Fruit fly (Drosophila melanogaster): ENCODE measurements around the gene CG43389.

The CG43389 gene

dm6 chr3L:3239033-3239752, 8.6 kb upstream of the CG43389 start, which contains the start of gene CG17746:
CG17746 (minus strand) TSS chr3L:3239578.
- TF ChIP-seq rgr (GFP tag; optimal IDR thresholded peaks at IDR 0.05) = peak; percentile 44
- peak; percentile 48 for TF ChIP-seq h (GFP tag; optimal IDR thresholded peaks at IDR 0.05)
- peak; percentile 50 for TF ChIP-seq Hr83 (GFP tag; optimal IDR thresholded peaks at IDR 0.05; ENCODE audit: poor library complexity, severe bottlenecking)
- TF ChIP-seq CrebA (GFP tag; optimal IDR thresholded peaks at IDR 0.05; ENCODE audit: borderline replicate concordance) = no peak
- peak; percentile 10 for TF ChIP-seq Jra (GFP tag; optimal IDR thresholded peaks at IDR 0.05)
- no peak for TF ChIP-seq woc (GFP tag; optimal IDR thresholded peaks at IDR 0.05)
- no peak for TF ChIP-seq Hr78 (GFP tag; optimal IDR thresholded peaks at IDR 0.05)
- TF ChIP-seq HLH106 (tag; optimal IDR thresholded peaks at IDR 0.05) = peak; percentile 2
- peak; percentile 17 for TF ChIP-seq sv (GFP tag; optimal IDR thresholded peaks at IDR 0.05)
- TF ChIP-seq dl (GFP tag; optimal IDR thresholded peaks at IDR 0.05; ENCODE audit: insufficient read depth in 1 of 2, partially characterized antibody in 2 of 2) = no peak
- peak; percentile 31 for TF ChIP-seq brk (GFP tag; optimal IDR thresholded peaks at IDR 0.05)
- TF ChIP-seq sage (GFP tag; optimal IDR thresholded peaks at IDR 0.05) = no peak
- TF ChIP-seq Hnf4 (GFP tag; optimal IDR thresholded peaks at IDR 0.05) = peak; percentile 53
- peak; percentile 3 for TF ChIP-seq fru (GFP tag; optimal IDR thresholded peaks at IDR 0.05)
- TF ChIP-seq Dif (GFP tag; optimal IDR thresholded peaks at IDR 0.05; ENCODE audit: partially characterized antibody) = peak; percentile 6
- TF ChIP-seq jim (GFP tag; optimal IDR thresholded peaks at IDR 0.05) = no peak
- no peak for TF ChIP-seq CG32264 (GFP tag; optimal IDR thresholded peaks at IDR 0.05)
- no peak for TF ChIP-seq lola (GFP tag; optimal IDR thresholded peaks at IDR 0.05)
- TF ChIP-seq foxo (GFP tag; optimal IDR thresholded peaks at IDR 0.05) = peak in 1 of 2 experiments; percentile 35
- TF ChIP-seq Sp1 (GFP tag; optimal IDR thresholded peaks at IDR 0.05) = no peak
- TF ChIP-seq ey (GFP tag; optimal IDR thresholded peaks at IDR 0.05) = peak; percentile 4

dm6 chr3L:3239785-3240596, 7.8 kb upstream of the CG43389 start:
- TF ChIP-seq HLH106 (tag; optimal IDR thresholded peaks at IDR 0.05) (peak; percentile 23), ey (GFP tag; optimal IDR thresholded peaks at IDR 0.05) (peak; percentile 84), Sp1 (GFP tag; optimal IDR thresholded peaks at IDR 0.05) (peak; percentile 74), OdsH (GFP tag; optimal IDR thresholded peaks at IDR 0.05) (peak; percentile 76), Mio (GFP tag; optimal IDR thresholded peaks at IDR 0.05) (no peak), Myc (optimal IDR thresholded peaks at IDR 0.05) (no peak), Dif (GFP tag; optimal IDR thresholded peaks at IDR 0.05; ENCODE audit: partially characterized antibody) (no peak), CrebA (GFP tag; optimal IDR thresholded peaks at IDR 0.05; ENCODE audit: borderline replicate concordance) (peak; percentile 43), usp (GFP tag; optimal IDR thresholded peaks at IDR 0.05) (no peak), rgr (GFP tag; optimal IDR thresholded peaks at IDR 0.05) (peak; percentile 82), dmrt93B (GFP tag; optimal IDR thresholded peaks at IDR 0.05) (no peak), jim (GFP tag; optimal IDR thresholded peaks at IDR 0.05) (peak; percentile 45), Hr83 (GFP tag; optimal IDR thresholded peaks at IDR 0.05; ENCODE audit: poor library complexity, severe bottlenecking) (peak; percentile 68), Abd-B (GFP tag; optimal IDR thresholded peaks at IDR 0.05) (no peak), lola (GFP tag; optimal IDR thresholded peaks at IDR 0.05) (no peak), Rel (GFP tag; optimal IDR thresholded peaks at IDR 0.05) (peak; percentile 20), Rel (tag; optimal IDR thresholded peaks at IDR 0.05) (peak; percentile 76), psq (GFP tag; optimal IDR thresholded peaks at IDR 0.05) (peak; percentile 89), dl (GFP tag; optimal IDR thresholded peaks at IDR 0.05; ENCODE audit: insufficient read depth in 1 of 2, partially characterized antibody in 2 of 2) (no peak), CG32264 (GFP tag; optimal IDR thresholded peaks at IDR 0.05) (peak; percentile 77), h (GFP tag; optimal IDR thresholded peaks at IDR 0.05) (peak; percentile 57), CG9705 (GFP tag; optimal IDR thresholded peaks at IDR 0.05) (no peak), fru (GFP tag; optimal IDR thresholded peaks at IDR 0.05) (peak; percentile 72), br (GFP tag; optimal IDR thresholded peaks at IDR 0.05) (peak; percentile 46), Hr78 (GFP tag; optimal IDR thresholded peaks at IDR 0.05) (no peak), GATAd (GFP tag; optimal IDR thresholded peaks at IDR 0.05) (no peak), tai (GFP tag; optimal IDR thresholded peaks at IDR 0.05) (peak; percentile 60), dsf (GFP tag; optimal IDR thresholded peaks at IDR 0.05; ENCODE audit: borderline replicate concordance) (no peak), sv (GFP tag; optimal IDR thresholded peaks at IDR 0.05) (no peak), sage (GFP tag; optimal IDR thresholded peaks at IDR 0.05) (peak; percentile 25), Vsx2 (GFP tag; optimal IDR thresholded peaks at IDR 0.05; ENCODE audit: partially characterized antibody) (no peak), pan (optimal IDR thresholded peaks at IDR 0.05) (no peak), N (GFP tag; optimal IDR thresholded peaks at IDR 0.05) (no peak), woc (GFP tag; optimal IDR thresholded peaks at IDR 0.05) (peak; percentile 30), brk (GFP tag; optimal IDR thresholded peaks at IDR 0.05) (peak; percentile 37), foxo (GFP tag; optimal IDR thresholded peaks at IDR 0.05) (peak in 1 of 2 experiments; percentile 69), Jra (GFP tag; optimal IDR thresholded peaks at IDR 0.05) (peak; percentile 23), Hnf4 (GFP tag; optimal IDR thresholded peaks at IDR 0.05) (peak; percentile 71), Dfd (GFP tag; optimal IDR thresholded peaks at IDR 0.05) (no peak)
